Fruit fly (Drosophila melanogaster): ENCODE measurements around the gene Diap1.
A peak's percentile ranks its signal among the peaks of the same experiment; 100 is the strongest.

Gene Diap1

DNA sequence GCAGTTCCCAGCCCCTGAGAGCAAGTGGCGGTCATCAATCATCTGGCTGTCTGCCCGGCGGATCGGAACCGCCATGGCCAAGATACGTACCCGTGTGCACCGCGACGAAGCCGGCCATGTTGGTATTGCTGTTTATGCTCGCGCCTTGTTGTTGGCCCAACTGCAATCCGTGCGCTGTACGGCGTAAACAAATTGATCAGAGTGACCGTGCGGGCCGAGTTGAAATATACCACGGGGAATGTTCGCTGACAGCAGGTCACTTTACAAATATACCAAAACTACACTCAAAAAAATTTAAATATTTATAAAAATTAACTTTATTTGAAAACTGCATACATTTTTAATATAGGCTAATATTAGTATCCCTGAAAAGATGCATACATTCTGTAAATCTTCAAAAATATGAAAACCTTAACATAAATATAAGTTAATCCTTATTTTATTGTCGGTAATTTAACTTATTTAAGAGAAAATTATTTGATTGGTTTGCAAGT lies 36.5 kb upstream of the Diap1 start, which contains the start of gene Tasp1 (continued):
- TF ChIP-seq CG2199 (GFP tag; IDR thresholded peaks at IDR 0.05) (no peak), CG11504 (tag; optimal IDR thresholded peaks at IDR 0.05) (no peak), Atf6 (GFP tag; IDR thresholded peaks at IDR 0.05) (peak; percentile 74), Bteb2 (GFP tag; optimal IDR thresholded peaks at IDR 0.05) (no peak), CG3995 (GFP tag; optimal IDR thresholded peaks at IDR 0.05) (no peak), CG13775 (GFP tag; optimal IDR thresholded peaks at IDR 0.05) (peak; percentile 49), ranshi (GFP tag; IDR thresholded peaks at IDR 0.05) (0 out of 2 replicates have a peak, but pooled peaks have one; percentile 64), CG7928 (GFP tag; optimal IDR thresholded peaks at IDR 0.05) (no peak), crol (GFP tag; IDR thresholded peaks at IDR 0.05) (no peak), CG4730 (GFP tag; IDR thresholded peaks at IDR 0.05) (peak; percentile 61; the same call in 1 of the 2 replicates), fd3F (GFP tag; optimal IDR thresholded peaks at IDR 0.05) (peak; percentile 49), pho (GFP tag; optimal IDR thresholded peaks at IDR 0.05) (peak; percentile 22), ara (GFP tag; IDR thresholded peaks at IDR 0.05) (0 out of 2 replicates have a peak, but pooled peaks have one; percentile 12), CG8281 (tag; optimal IDR thresholded peaks at IDR 0.05) (peak; percentile 20), CG34422 (GFP tag; IDR thresholded peaks at IDR 0.05) (peak; percentile 87; the same call in 2 of the 3 replicates), NC2α (GFP tag; optimal IDR thresholded peaks at IDR 0.05) (no peak), usp (GFP tag; optimal IDR thresholded peaks at IDR 0.05) (no peak), Neu2 (GFP tag; optimal IDR thresholded peaks at IDR 0.05; ENCODE audit: borderline replicate concordance) (no peak), gt (GFP tag; IDR thresholded peaks at IDR 0.05) (no peak), CG34224 (GFP tag; IDR thresholded peaks at IDR 0.05; ENCODE audit: partially characterized antibody) (no peak; the same call in 2 of the 3 replicates), pb (GFP tag; optimal IDR thresholded peaks at IDR 0.05) (peak; percentile 25), caup (GFP tag; optimal IDR thresholded peaks at IDR 0.05; ENCODE audit: severe bottlenecking) (peak; percentile 48), ap (GFP tag; IDR thresholded peaks at IDR 0.05) (peak; percentile 38; the same call in 1 of the 2 replicates), Dip2 (GFP tag; IDR thresholded peaks at IDR 0.05) (no peak), fd64A (GFP tag; optimal IDR thresholded peaks at IDR 0.05) (no peak), MTF-1 (GFP tag; optimal IDR thresholded peaks at IDR 0.05; ENCODE audit: borderline replicate concordance) (peak; percentile 1), CoRest (tag; optimal IDR thresholded peaks at IDR 0.05) (peak; percentile 82), H15 (GFP tag; IDR thresholded peaks at IDR 0.05) (no peak), CG15696 (tag; optimal IDR thresholded peaks at IDR 0.05) (peak; percentile 58), CG6765 (GFP tag; optimal IDR thresholded peaks at IDR 0.05) (no peak), prd (optimal IDR thresholded peaks at IDR 0.05) (no peak), prd (GFP tag; IDR thresholded peaks at IDR 0.05) (peak; percentile 66; the same call in 2 of the 3 replicates), sd (tag; optimal IDR thresholded peaks at IDR 0.05) (peak; percentile 86), Rx (GFP tag; IDR thresholded peaks at IDR 0.05) (no peak), CG9437 (GFP tag; optimal IDR thresholded peaks at IDR 0.05) (peak; percentile 47), GATAe (GFP tag; conservative IDR thresholded peaks at IDR 0.05) (no peak), chinmo (GFP tag; IDR thresholded peaks at IDR 0.05; ENCODE audit: partially characterized antibody) (0 out of 4 replicates have a peak, but pooled peaks have one; percentile 31), Chrac-16 (GFP tag; optimal IDR thresholded peaks at IDR 0.05) (peak; percentile 50), CG15479 (GFP tag; optimal IDR thresholded peaks at IDR 0.05) (no peak), tio (GFP tag; optimal IDR thresholded peaks at IDR 0.05) (no peak), CG15601 (tag; optimal IDR thresholded peaks at IDR 0.05) (peak; percentile 55), Bgb (GFP tag; IDR thresholded peaks at IDR 0.05; ENCODE audit: partially characterized antibody) (peak; percentile 57; the same call in 1 of the 2 replicates), CG10565 (GFP tag; optimal IDR thresholded peaks at IDR 0.05) (no peak), CG9932 (GFP tag; IDR thresholded peaks at IDR 0.05) (peak; percentile 76; the same call in 1 of the 2 replicates), Hr51 (GFP tag; optimal IDR thresholded peaks at IDR 0.05) (peak in 1 of 2 experiments; percentile 4), wor (GFP tag; IDR thresholded peaks at IDR 0.05) (peak; percentile 10; the same call in 1 of the 2 replicates), CG2678 (tag; optimal IDR thresholded peaks at IDR 0.05) (no peak), Lim3 (GFP tag; IDR thresholded peaks at IDR 0.05) (no peak), sisA (GFP tag; IDR thresholded peaks at IDR 0.05) (no peak), CG10274 (GFP tag; optimal IDR thresholded peaks at IDR 0.05) (no peak)
